Fruit fly (Drosophila melanogaster) whole organism, pupa: ENCODE results near the gene CIAPIN1.

Source experiments
- CG14655 ChIP-seq: fragments of 200-800 bp; sonication (Bioruptor generic); optimal IDR thresholded peaks from 3 replicates; lab custom pipeline; 2017; ENCODE audit warnings: mild to moderate bottlenecking, missing biosample characterization, missing genetic modification reagents, missing genetic modification characterization
- CG17806 ChIP-seq: fragments of 200-800 bp; sonication (Bioruptor generic); optimal IDR thresholded peaks from 2 replicates; lab custom pipeline; 2018; ENCODE audit warnings: missing biosample characterization, mild to moderate bottlenecking, missing genetic modification characterization, moderate library complexity
- EcR ChIP-seq: fragments of 200-800 bp; sonication (Bioruptor generic); optimal IDR thresholded peaks from 3 replicates; lab custom pipeline; 2019; ENCODE audit warnings: missing biosample characterization, missing genetic modification characterization, mild to moderate bottlenecking, moderate library complexity, missing genetic modification reagents
- Snoo ChIP-seq: fragments of 200-800 bp; sonication (Bioruptor generic); optimal IDR thresholded peaks from 3 replicates; lab custom pipeline; 2017; ENCODE audit warnings: missing biosample characterization, mild to moderate bottlenecking, missing genetic modification characterization, inconsistent platforms

DNA sequence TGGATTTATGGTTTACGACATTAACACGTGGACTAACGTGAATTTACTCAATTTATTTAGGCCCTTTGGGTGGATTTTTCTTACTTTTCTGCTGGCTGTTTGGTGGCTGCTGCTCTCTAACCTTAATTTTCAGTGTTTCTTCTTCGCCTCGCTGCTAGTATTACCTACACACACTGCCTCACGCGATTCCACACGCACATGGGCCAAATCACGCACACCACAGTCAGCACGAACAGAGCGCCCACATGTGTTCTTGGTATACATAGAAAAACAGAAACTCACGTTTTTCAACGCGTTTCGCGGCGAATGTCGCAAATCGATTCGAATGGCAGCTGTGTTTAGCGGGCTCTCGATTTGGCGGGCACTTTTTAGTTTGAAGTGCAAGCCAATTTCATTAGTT, 29.2 kb upstream of the CIAPIN1 start:
- TF ChIP-seq EcR (no peak), CG14655 (GFP tag; lab: Kevin White, UChicago) (no peak), Snoo (no peak), CG17806 (tag; lab: Kevin White, UChicago) (no peak)
